Fruit fly (Drosophila melanogaster) whole organism, embryonic: Measurements from ENCODE around the gene Cka.
A peak's percentile ranks its signal among the peaks of the same experiment; 100 is the strongest.

ENCODE experiments used
- Asciz ChIP-seq: fragments of 200-800 bp; sonication (Bioruptor generic); optimal IDR thresholded peaks from 2 replicates; lab custom pipeline; 2017; ENCODE audit warnings: missing biosample characterization, mild to moderate bottlenecking, missing genetic modification characterization, missing genetic modification reagents
- Atf-2 ChIP-seq: fragments of 200-800 bp; sonication (Bioruptor generic); optimal IDR thresholded peaks from 2 replicates; lab custom pipeline; 2016; ENCODE audit warnings: missing biosample characterization, missing genetic modification characterization
- Awh ChIP-seq: fragments of 200-800 bp; sonication (Bioruptor generic); IDR thresholded peaks from 2 replicates; pipeline ENCODE4, ENCODE4 v1.3.6; 2022; ENCODE audit warnings: missing biosample characterization, missing genetic modification characterization
- B-H1 ChIP-seq: fragments of 200-800 bp; sonication (Bioruptor generic); IDR thresholded peaks from 3 replicates; pipeline ENCODE4 v1.3.6; 2022; ENCODE audit warnings: missing biosample characterization, missing genetic modification characterization
- C15 ChIP-seq: fragments of 200-800 bp; sonication (Bioruptor generic); IDR thresholded peaks from 3 replicates; pipeline ENCODE4 v1.3.6; 2022; ENCODE audit warnings: missing biosample characterization, missing genetic modification characterization
- CG10147 ChIP-seq: fragments of 200-800 bp; sonication (Bioruptor generic); optimal IDR thresholded peaks from 2 replicates; lab custom pipeline; 2019; ENCODE audit warnings: missing biosample characterization, mild to moderate bottlenecking, missing genetic modification characterization, moderate library complexity
- CG10321 ChIP-seq: fragments of 200-800 bp; sonication (Bioruptor generic); IDR thresholded peaks from 2 replicates; pipeline ENCODE4 v1.3.6; 2022; ENCODE audit warnings: missing biosample characterization, missing genetic modification characterization
- CG11696 ChIP-seq: fragments of 200-800 bp; sonication (Bioruptor generic); IDR thresholded peaks from 2 replicates; pipeline ENCODE4 v1.3.6; 2022; ENCODE audit warnings: missing biosample characterization, missing genetic modification characterization
- CG13775 ChIP-seq: fragments of 200-800 bp; sonication (Bioruptor generic); optimal IDR thresholded peaks from 3 replicates; lab custom pipeline; 2017; ENCODE audit warnings: missing biosample characterization, mild to moderate bottlenecking, missing genetic modification characterization
- CG17359 ChIP-seq: fragments of 200-800 bp; sonication (Bioruptor generic); optimal IDR thresholded peaks from 3 replicates; lab custom pipeline; 2018; ENCODE audit warnings: missing biosample characterization, mild to moderate bottlenecking, missing genetic modification characterization, moderate library complexity
- CG17829 ChIP-seq: fragments of 200-800 bp; optimal IDR thresholded peaks from 2 replicates; lab custom pipeline; 2019; ENCODE audit warnings: missing biosample characterization, mild to moderate bottlenecking, missing genetic modification characterization, moderate library complexity
- CG18764 ChIP-seq: fragments of 200-800 bp; sonication (Bioruptor generic); optimal IDR thresholded peaks from 3 replicates; lab custom pipeline; 2016; ENCODE audit warnings: missing biosample characterization, missing genetic modification characterization
- CG2875 ChIP-seq: fragments of 200-800 bp; sonication (Bioruptor generic); optimal IDR thresholded peaks from 2 replicates; lab custom pipeline; 2017; ENCODE audit warnings: missing biosample characterization, mild to moderate bottlenecking, missing genetic modification characterization, missing genetic modification reagents
- CG30431 ChIP-seq: fragments of 200-800 bp; sonication (Bioruptor generic); optimal IDR thresholded peaks from 2 replicates; lab custom pipeline; 2017; ENCODE audit warnings: missing biosample characterization, missing genetic modification characterization
- CG3726 ChIP-seq: fragments of 200-800 bp; sonication (Bioruptor generic); IDR thresholded peaks from 3 replicates; pipeline ENCODE4, ENCODE4 v1.3.6; 2022; ENCODE audit warnings: missing biosample characterization, missing genetic modification characterization
- CG3847 ChIP-seq: fragments of 200-800 bp; sonication (Bioruptor generic); IDR thresholded peaks from 2 replicates; pipeline ENCODE4 v1.3.6; 2022; ENCODE audit warnings: missing biosample characterization, missing genetic modification characterization
- CG4707 ChIP-seq: fragments of 200-800 bp; sonication (Bioruptor generic); optimal IDR thresholded peaks from 2 replicates; lab custom pipeline; 2018; ENCODE audit warnings: missing biosample characterization, mild to moderate bottlenecking, missing genetic modification characterization, moderate library complexity
- CG7372 ChIP-seq: fragments of 200-800 bp; sonication (Bioruptor generic); IDR thresholded peaks from 2 replicates; pipeline ENCODE4 v1.3.6; 2022; ENCODE audit warnings: missing biosample characterization, missing genetic modification characterization
- CG7963 ChIP-seq: fragments of 200-800 bp; sonication (Bioruptor generic); IDR thresholded peaks from 3 replicates; pipeline ENCODE4 v1.3.6; 2022; ENCODE audit warnings: missing biosample characterization, missing genetic modification characterization; ENCODE audit not compliant: partially characterized antibody
- CG9876 ChIP-seq: fragments of 200-800 bp; sonication (Bioruptor generic); optimal IDR thresholded peaks from 2 replicates; lab custom pipeline; 2016; ENCODE audit warnings: missing biosample characterization, missing genetic modification characterization
- CkIIα-i1 ChIP-seq: fragments of 200-800 bp; sonication (Bioruptor generic); IDR thresholded peaks from 2 replicates; pipeline ENCODE4 v1.3.6; 2022; ENCODE audit warnings: missing biosample characterization, missing genetic modification characterization
- E2f2 ChIP-seq: fragments of 200-800 bp; sonication (Bioruptor generic); IDR thresholded peaks from 2 replicates; pipeline ENCODE4 v1.3.6; 2022; ENCODE audit warnings: missing biosample characterization, missing genetic modification characterization
- HLH54F ChIP-seq: fragments of 200-800 bp; sonication (Bioruptor generic); optimal IDR thresholded peaks from 3 replicates; lab custom pipeline; 2016; ENCODE audit warnings: missing biosample characterization, missing genetic modification characterization
- Hand ChIP-seq: fragments of 200-800 bp; sonication (Bioruptor generic); optimal IDR thresholded peaks from 2 replicates; lab custom pipeline; 2017; ENCODE audit warnings: mild to moderate bottlenecking, missing biosample characterization, missing genetic modification reagents, missing genetic modification characterization
- HmgZ ChIP-seq: fragments of 200-800 bp; sonication (Bioruptor generic); optimal IDR thresholded peaks from 2 replicates; lab custom pipeline; 2018; ENCODE audit warnings: missing biosample characterization, mild to moderate bottlenecking, missing genetic modification characterization
- Mad ChIP-seq: fragments of 200-800 bp; sonication (Bioruptor generic); optimal IDR thresholded peaks from 2 replicates; lab custom pipeline; 2016; ENCODE audit warnings: missing biosample characterization, missing genetic modification characterization
- Rx ChIP-seq: fragments of 200-800 bp; sonication (Bioruptor generic); IDR thresholded peaks from 2 replicates; pipeline ENCODE4 v1.3.6; 2022; ENCODE audit warnings: missing biosample characterization, missing genetic modification characterization
- Taf1 ChIP-seq: fragments of 200-800 bp; sonication (Bioruptor generic); IDR thresholded peaks from 2 replicates; pipeline ENCODE4 v1.3.6; 2022; ENCODE audit warnings: missing biosample characterization, missing genetic modification characterization
- Vsx1 ChIP-seq: fragments of 200-800 bp; sonication (Bioruptor generic); optimal IDR thresholded peaks from 2 replicates; lab custom pipeline; 2017; ENCODE audit warnings: missing biosample characterization, mild to moderate bottlenecking, missing genetic modification characterization, missing genetic modification reagents
- br ChIP-seq: fragments of >200 bp; optimal IDR thresholded peaks from 2 replicates; lab custom pipeline; 2017
- chinmo ChIP-seq: fragments of 200-800 bp; sonication (Bioruptor generic); IDR thresholded peaks from 4 replicates; pipeline ENCODE4 v1.3.6; 2022; ENCODE audit warnings: missing biosample characterization, missing genetic modification characterization; ENCODE audit not compliant: partially characterized antibody
- ci ChIP-seq: fragments of 200-800 bp; sonication (Bioruptor generic); IDR thresholded peaks from 3 replicates; pipeline ENCODE4 v1.3.6; 2022; ENCODE audit warnings: missing biosample characterization, missing genetic modification characterization
- crc ChIP-seq: fragments of 200-800 bp; sonication (Bioruptor generic); optimal IDR thresholded peaks from 2 replicates; lab custom pipeline; 2016; ENCODE audit warnings: missing biosample characterization, missing genetic modification characterization
- eyg ChIP-seq: fragments of 200-800 bp; sonication (Bioruptor generic); optimal IDR thresholded peaks from 3 replicates; lab custom pipeline; 2016; ENCODE audit warnings: missing biosample characterization, missing genetic modification characterization
- fd96Cb ChIP-seq: fragments of 200-800 bp; sonication (Bioruptor generic); optimal IDR thresholded peaks from 2 replicates; lab custom pipeline; 2018; ENCODE audit warnings: missing biosample characterization, mild to moderate bottlenecking, missing genetic modification characterization, moderate library complexity
- grau ChIP-seq: fragments of 200-800 bp; optimal IDR thresholded peaks from 3 replicates; lab custom pipeline; 2019; ENCODE audit warnings: missing biosample characterization, mild to moderate bottlenecking, missing genetic modification characterization, moderate library complexity
- jing ChIP-seq: fragments of 200-800 bp; sonication (Bioruptor generic); optimal IDR thresholded peaks from 2 replicates; lab custom pipeline; 2018; ENCODE audit warnings: missing biosample characterization, mild to moderate bottlenecking, missing genetic modification characterization
- kni ChIP-seq: fragments of 200-800 bp; sonication (Bioruptor generic); optimal IDR thresholded peaks from 3 replicates; lab custom pipeline; 2017; ENCODE audit warnings: mild to moderate bottlenecking, missing biosample characterization, missing genetic modification reagents, missing genetic modification characterization
- lov ChIP-seq, 2 experiments: fragments of 200-800 bp in 1 of 2; fragments of >200 bp in 1 of 2; sonication (Bioruptor generic) in 1 of 2; IDR thresholded peaks in 1 of 2; optimal IDR thresholded peaks in 1 of 2; 2 replicates in 1 of 2; 3 replicates in 1 of 2; pipeline versions ENCODE4 v1.3.6 to Lab custom; 2017 to 2022; ENCODE audit warnings: missing biosample characterization in 1 of 2, missing genetic modification characterization in 1 of 2
- nerfin-2 ChIP-seq: fragments of 200-800 bp; sonication (Bioruptor generic); IDR thresholded peaks from 2 replicates; pipeline ENCODE4 v1.3.6; 2022; ENCODE audit warnings: missing biosample characterization, missing genetic modification characterization; ENCODE audit not compliant: partially characterized antibody
- pita ChIP-seq: fragments of 200-800 bp; sonication (Bioruptor generic); optimal IDR thresholded peaks from 2 replicates; lab custom pipeline; 2017; ENCODE audit warnings: missing biosample characterization, mild to moderate bottlenecking, missing genetic modification characterization
- pzg ChIP-seq: fragments of 200-800 bp; sonication (Bioruptor generic); optimal IDR thresholded peaks from 3 replicates; lab custom pipeline; 2018; ENCODE audit warnings: missing biosample characterization, mild to moderate bottlenecking, missing genetic modification characterization, moderate library complexity
- ro ChIP-seq: fragments of 200-800 bp; sonication (Bioruptor generic); IDR thresholded peaks from 2 replicates; pipeline ENCODE4 v1.3.6; 2022; ENCODE audit warnings: missing biosample characterization, missing genetic modification characterization
- slbo ChIP-seq: fragments of 200-800 bp; sonication (Bioruptor generic); IDR thresholded peaks from 2 replicates; pipeline ENCODE4 v1.3.6; 2022; ENCODE audit warnings: missing biosample characterization, missing genetic modification characterization
- tll ChIP-seq, 2 experiments: fragments of 200-800 bp in 1 of 2; fragments of >200 bp in 1 of 2; sonication (Bioruptor generic) in 1 of 2; optimal IDR thresholded peaks; 2 replicates each; lab custom pipeline; 2017 to 2019; ENCODE audit warnings: missing biosample characterization in 2 of 2, missing genetic modification characterization in 2 of 2, mild to moderate bottlenecking in 1 of 2, moderate library complexity in 1 of 2
- toy ChIP-seq: fragments of 200-800 bp; sonication (Bioruptor generic); IDR thresholded peaks from 2 replicates; pipeline ENCODE4 v1.3.6; 2022; ENCODE audit warnings: missing biosample characterization, missing genetic modification characterization
- ttk ChIP-seq: fragments of 200-800 bp; sonication (Bioruptor generic); IDR thresholded peaks from 2 replicates; pipeline ENCODE4 v2.1.2; 2022; ENCODE audit warnings: missing biosample characterization, missing genetic modification characterization

The Cka gene

DNA sequence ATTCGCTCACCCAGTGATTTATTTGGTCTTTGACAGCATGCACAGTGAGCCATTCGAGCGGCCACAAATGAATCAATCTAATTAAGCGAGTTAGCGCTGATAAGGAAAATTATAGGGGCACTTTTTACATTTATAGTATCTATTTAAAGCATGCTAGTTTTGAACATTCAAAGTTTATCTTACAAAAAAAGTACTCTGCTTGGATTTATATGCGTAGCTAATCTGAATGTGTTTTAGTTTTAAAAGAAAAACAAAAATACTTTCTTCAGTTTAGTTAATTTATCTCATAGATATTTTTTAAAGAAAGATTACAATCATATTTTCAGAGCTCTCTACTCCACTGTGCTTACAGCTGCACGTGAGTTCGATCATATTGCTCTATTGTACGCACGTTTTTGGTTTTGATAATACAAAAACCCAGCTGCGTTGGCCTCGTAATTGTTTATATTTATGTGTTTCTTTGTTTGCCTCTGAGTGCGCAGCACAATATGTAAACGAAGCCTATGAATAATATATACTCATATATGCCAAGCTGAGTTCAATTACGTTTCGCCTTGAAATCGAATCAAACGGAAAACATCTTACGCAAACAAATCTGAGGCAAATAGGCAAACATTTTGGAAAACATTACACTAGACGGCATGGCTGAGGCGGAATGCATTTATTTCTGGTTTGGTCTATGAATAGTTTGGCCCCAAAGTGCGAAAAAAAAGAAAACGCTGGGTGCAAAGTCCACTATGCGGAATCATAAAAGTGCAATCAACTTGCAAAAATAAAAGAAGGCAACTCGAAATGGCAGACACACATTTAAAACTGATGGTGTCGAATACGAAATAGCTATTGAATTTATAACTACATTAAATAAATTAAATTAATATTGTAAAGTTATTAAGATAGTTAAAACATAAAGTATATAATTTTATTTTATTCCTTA is 28.6 kb upstream of the Cka start (continued):
- TF ChIP-seq pzg: no peak
- TF ChIP-seq Vsx1 (GFP tag; lab: Kevin White, UChicago): peak; percentile 80
- peak; percentile 41 for TF ChIP-seq kni (GFP tag; lab: Kevin White, UChicago)
- peak; percentile 82 for TF ChIP-seq HmgZ
- TF ChIP-seq CG17359: peak; percentile 78
- no peak for TF ChIP-seq nerfin-2
- peak; percentile 65 for TF ChIP-seq CG9876 (GFP tag; lab: Kevin White, UChicago)
- TF ChIP-seq CG7963: no peak
- TF ChIP-seq CG30431: peak; percentile 78
- TF ChIP-seq Awh (GFP tag; lab: Robert Waterston, UW): peak; percentile 53; the same call in 1 of the 2 replicates
- TF ChIP-seq ci (GFP tag; lab: Robert Waterston, UW): peak; percentile 80; the same call in 2 of the 3 replicates
- peak; percentile 68; the same call in 1 of the 3 replicates for TF ChIP-seq CG3726 (GFP tag; lab: Robert Waterston, UW)
- no peak for TF ChIP-seq br (lab: Kevin White, UChicago)
- TF ChIP-seq HLH54F (GFP tag; lab: Kevin White, UChicago): peak; percentile 77
- peak; percentile 20; the same call in 1 of the 3 replicates for TF ChIP-seq C15 (GFP tag; lab: Robert Waterston, UW)
- peak; percentile 76 for TF ChIP-seq B-H1
- no peak for TF ChIP-seq lov (optimal IDR thresholded peaks at IDR 0.05; lab: Kevin White, UChicago)
- 0 out of 3 replicates have a peak, but pooled peaks have one; percentile 59 for TF ChIP-seq lov (GFP tag; IDR thresholded peaks at IDR 0.05; lab: Robert Waterston, UW)
- TF ChIP-seq pita (GFP tag; lab: Kevin White, UChicago): no peak
- TF ChIP-seq CG10147 (GFP tag; lab: Kevin White, UChicago): peak; percentile 91
- TF ChIP-seq CG17829: peak; percentile 91
- peak; percentile 91 for TF ChIP-seq grau (tag; lab: Kevin White, UChicago)
- TF ChIP-seq Hand (GFP tag; lab: Kevin White, UChicago): peak; percentile 79
- TF ChIP-seq jing (GFP tag; lab: Kevin White, UChicago): peak; percentile 73
- no peak for TF ChIP-seq tll (GFP tag; optimal IDR thresholded peaks at IDR 0.05; lab: Kevin White, UChicago)
- TF ChIP-seq CG13775: peak; percentile 88
- peak; percentile 72; the same call in 3 of the 4 replicates for TF ChIP-seq chinmo
- TF ChIP-seq CG18764 (GFP tag; lab: Kevin White, UChicago): peak; percentile 65
- peak; percentile 86 for TF ChIP-seq CG3847 (GFP tag; lab: Robert Waterston, UW)
- peak; percentile 78 for TF ChIP-seq CG2875 (GFP tag; lab: Kevin White, UChicago)
- peak; percentile 84 for TF ChIP-seq fd96Cb (tag; lab: Kevin White, UChicago)
- TF ChIP-seq Asciz: peak; percentile 87
- peak; percentile 50; the same call in 1 of the 2 replicates for TF ChIP-seq CG10321
- TF ChIP-seq eyg (GFP tag; lab: Kevin White, UChicago): peak; percentile 63
- TF ChIP-seq crc (GFP tag; lab: Kevin White, UChicago): peak; percentile 69
- peak; percentile 80 for TF ChIP-seq ttk
- TF ChIP-seq ro (GFP tag; lab: Robert Waterston, UW): 0 out of 2 replicates have a peak, but pooled peaks have one; percentile 39
- TF ChIP-seq Rx (GFP tag; lab: Robert Waterston, UW): no peak; the same call in 1 of the 2 replicates
- TF ChIP-seq Atf-2 (GFP tag; lab: Kevin White, UChicago): peak; percentile 90
- peak; percentile 92 for TF ChIP-seq CG4707
- TF ChIP-seq Mad (GFP tag; lab: Kevin White, UChicago): peak; percentile 56
- TF ChIP-seq CG7372 (GFP tag; lab: Robert Waterston, UW): peak; percentile 86
- peak; percentile 65 for TF ChIP-seq CG11696
- TF ChIP-seq toy: peak; percentile 53
- peak; percentile 71 for TF ChIP-seq E2f2 (GFP tag; lab: Robert Waterston, UW)
- TF ChIP-seq slbo (GFP tag; lab: Robert Waterston, UW): peak; percentile 81
- 0 out of 2 replicates have a peak, but pooled peaks have one; percentile 9 for TF ChIP-seq CkIIα-i1
- TF ChIP-seq Taf1: peak; percentile 54; the same call in 1 of the 2 replicates
